Worm (Caenorhabditis elegans): Measurements from ENCODE around the gene srsx-36.

DNA sequence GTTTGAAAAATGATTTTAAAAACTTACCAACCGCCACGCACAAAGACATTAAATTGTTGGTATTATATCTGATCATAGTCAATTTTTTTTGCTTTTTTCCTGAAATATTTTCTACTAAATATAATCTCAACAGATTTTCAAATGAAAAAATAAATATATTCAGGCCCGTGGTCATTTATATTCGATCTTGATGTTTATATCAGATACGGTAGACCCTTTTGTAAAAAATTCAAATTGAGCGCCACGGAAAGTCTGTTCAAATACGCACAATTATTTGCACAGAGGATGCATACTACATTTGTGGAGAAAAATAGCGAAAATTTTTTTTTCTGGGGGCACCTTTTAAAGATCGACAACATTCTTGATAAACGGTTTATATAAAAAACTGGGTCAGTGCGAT is 17.0 kb downstream of the srsx-36 start, which contains the start of gene T26E4.4:
- no peak for TF ChIP-seq flt-1 (GFP tag; IDR thresholded peaks at IDR 0.05)
- TF ChIP-seq ztf-29 (GFP tag; IDR thresholded peaks at IDR 0.05) = no peak
- TF ChIP-seq ztf-23 (GFP tag; IDR thresholded peaks at IDR 0.05) = no peak

Measured in whole organism, midembryonic.